Worm (Caenorhabditis elegans) whole organism, early embryonic: ENCODE data around the gene C34E7.3.

ENCODE experiments used
- B0310.2 ChIP-seq: sonication (generic microtip); optimal IDR thresholded peaks from 2 replicates; lab custom pipeline; 2016; ENCODE audit warnings: mild to moderate bottlenecking, missing genetic modification characterization, missing compliant biosample characterization
- F13C5.2 ChIP-seq: sonication (generic microtip); optimal IDR thresholded peaks from 2 replicates; lab custom pipeline; 2017; ENCODE audit warnings: mild to moderate bottlenecking, missing genetic modification characterization, inconsistent platforms, missing compliant biosample characterization
- ama-1 ChIP-seq: fragments of 150-350 bp; optimal IDR thresholded peaks from 2 replicates; lab custom pipeline; 2014
- ceh-13 ChIP-seq: fragments of 200-800 bp; sonication (Bioruptor generic); optimal IDR thresholded peaks from 2 replicates; lab custom pipeline; 2018; ENCODE audit warnings: mild to moderate bottlenecking, missing genetic modification characterization, missing compliant biosample characterization
- ceh-36 ChIP-seq: sonication (generic microtip); optimal IDR thresholded peaks from 2 replicates; lab custom pipeline; 2016; ENCODE audit warnings: missing genetic modification characterization, inconsistent platforms, missing compliant biosample characterization
- ets-7 ChIP-seq: sonication (generic microtip); optimal IDR thresholded peaks from 2 replicates; lab custom pipeline; 2016; ENCODE audit warnings: missing genotype, missing genetic modification characterization, missing compliant biosample characterization
- flt-1 ChIP-seq: fragments of 200-800 bp; sonication (Bioruptor generic); IDR thresholded peaks from 2 replicates; pipeline ENCODE4 v1.3.6; 2022; ENCODE audit warnings: missing genetic modification characterization, missing compliant biosample characterization
- hmbx-1 ChIP-seq: sonication (generic microtip); optimal IDR thresholded peaks from 2 replicates; lab custom pipeline; 2016; ENCODE audit warnings: mild to moderate bottlenecking, missing genetic modification characterization, missing compliant biosample characterization
- hmg-4 ChIP-seq: fragments of 200-800 bp; sonication (Bioruptor generic); optimal IDR thresholded peaks from 2 replicates; lab custom pipeline; 2018; ENCODE audit warnings: mild to moderate bottlenecking, missing genetic modification characterization, missing compliant biosample characterization
- pes-1 ChIP-seq: fragments of 200-800 bp; sonication (Bioruptor generic); IDR thresholded peaks from 2 replicates; pipeline ENCODE4 v1.3.6; 2022; ENCODE audit warnings: missing genetic modification reagents, missing genetic modification characterization, missing compliant biosample characterization
- scrt-1 ChIP-seq: fragments of 200-800 bp; sonication (Bioruptor generic); IDR thresholded peaks from 2 replicates; pipeline ENCODE4 v1.3.6; 2022; ENCODE audit warnings: missing genetic modification characterization, missing compliant biosample characterization
- tbx-11 ChIP-seq: fragments of 200-800 bp; sonication (Bioruptor generic); IDR thresholded peaks from 2 replicates; pipeline ENCODE4 v1.3.6; 2022; ENCODE audit warnings: missing genetic modification characterization, missing compliant biosample characterization
- tbx-37 ChIP-seq: fragments of 200-800 bp; sonication (Bioruptor generic); conservative IDR thresholded peaks from 2 replicates; pipeline ENCODE4 v1.3.6; 2022; ENCODE audit warnings: missing genetic modification reagents, missing genetic modification characterization, missing compliant biosample characterization
- tra-4 ChIP-seq: sonication (generic microtip); optimal IDR thresholded peaks from 2 replicates; lab custom pipeline; 2017; ENCODE audit warnings: missing genetic modification characterization, missing compliant biosample characterization

ce11 chrX:12942296-12942695 lies 12.2 kb downstream of the C34E7.3 start:
- TF ChIP-seq ama-1 (lab: Kevin White, UChicago) (no peak), tra-4 (tag; lab: Kevin White, UChicago) (no peak), ceh-36 (tag; lab: Kevin White, UChicago) (no peak), hmg-4 (no peak), flt-1 (GFP tag; lab: Robert Waterston, UW) (no peak), tbx-37 (GFP tag; lab: Robert Waterston, UW) (no peak), tbx-11 (no peak), hmbx-1 (tag; lab: Kevin White, UChicago) (no peak), B0310.2 (tag; lab: Kevin White, UChicago) (no peak), ceh-13 (GFP tag; lab: Kevin White, UChicago) (no peak), pes-1 (no peak), ets-7 (tag; lab: Kevin White, UChicago) (no peak), scrt-1 (GFP tag; lab: Robert Waterston, UW) (no peak), F13C5.2 (no peak)
